Fruit fly (Drosophila melanogaster) S2 (cell line): Measurements from ENCODE around the gene CG13054.

Experiments
- CG8478 ChIP-seq: fragments of >200 bp; optimal IDR thresholded peaks from 2 replicates; lab custom pipeline; 2018
- CTCF ChIP-seq, 2 experiments: fragments of >200 bp; optimal IDR thresholded peaks; 2 replicates each; lab custom pipeline; 2018

CG13054 gene

DNA sequence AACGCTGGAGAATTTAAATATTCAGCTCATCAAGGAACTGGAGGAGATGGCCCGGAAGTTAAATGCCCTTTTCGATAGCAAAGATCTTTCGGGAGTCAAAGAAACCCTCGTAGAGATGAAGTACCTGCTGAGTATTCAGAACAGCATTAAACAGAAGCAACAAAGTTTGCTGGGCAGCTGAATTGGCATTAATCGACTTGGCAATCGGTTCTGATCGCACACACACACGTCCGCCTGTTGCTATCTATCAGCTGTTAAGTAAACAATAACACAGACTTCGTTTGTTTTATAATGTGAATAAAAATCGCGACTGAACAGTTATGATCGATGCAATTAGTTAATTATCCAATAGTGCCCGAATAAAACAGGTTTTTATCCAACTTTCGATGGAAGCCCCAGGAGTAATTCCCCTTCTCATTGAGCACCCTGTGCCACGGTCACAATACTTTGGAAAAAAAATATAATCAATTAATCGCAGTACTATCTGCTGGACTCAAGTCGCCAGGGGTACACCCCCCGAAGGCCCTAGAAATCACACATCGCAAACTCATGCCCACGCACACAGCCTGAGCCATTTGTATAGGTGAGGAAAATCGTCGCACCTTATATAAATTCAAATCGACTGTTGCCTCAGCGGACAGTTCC is 23.0 kb downstream of the CG13054 start:
- TF ChIP-seq CTCF (optimal IDR thresholded peaks at IDR 0.05; lab: Kevin White, UChicago) = no peak
- TF ChIP-seq CG8478 (lab: Kevin White, UChicago) = no peak

DNA sequence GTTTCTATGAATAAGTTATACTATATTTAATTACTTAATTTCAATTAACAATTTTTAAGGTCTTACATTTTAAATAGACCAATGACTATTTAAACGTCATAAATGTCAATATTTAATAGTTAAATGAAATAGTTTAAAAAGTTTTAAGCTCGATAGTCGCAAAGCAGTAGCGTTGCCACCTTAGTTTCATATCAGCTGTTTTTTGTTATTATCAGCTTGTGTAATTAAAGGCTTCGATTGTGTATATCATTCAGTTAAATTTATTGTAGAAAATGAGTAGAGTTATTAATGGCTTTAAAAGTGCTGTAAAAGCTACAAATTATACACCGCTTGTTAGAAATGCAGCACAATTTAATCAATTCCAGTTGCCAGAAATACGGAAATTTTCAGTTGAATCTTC is 24.1 kb downstream of the CG13054 start, which contains the start of gene Hsc20:
TSS of gene Hsc20 (plus strand) at position 204 of the 400 bp plus-strand sequence.
- TF ChIP-seq CTCF (optimal IDR thresholded peaks at IDR 0.05; lab: Kevin White, UChicago) (no peak), CG8478 (lab: Kevin White, UChicago) (no peak)

DNA sequence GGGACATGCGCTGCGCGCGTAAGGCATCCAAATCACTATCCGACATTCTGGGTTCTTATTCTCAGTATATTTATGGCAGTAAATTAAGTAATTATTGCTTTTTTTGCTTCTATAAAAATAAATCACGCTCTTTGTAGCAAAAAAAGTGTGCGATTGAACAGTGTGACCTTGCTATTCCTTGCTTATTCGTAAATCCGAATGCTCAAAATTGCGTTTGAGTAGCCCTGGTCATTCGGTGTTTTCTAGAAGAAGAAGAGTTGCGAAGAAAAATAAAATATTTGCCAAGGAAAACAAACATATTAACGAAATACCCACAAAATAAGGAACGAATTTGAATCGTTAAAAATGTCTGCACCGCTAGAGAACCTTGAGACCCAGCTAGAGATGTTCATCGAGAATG is 25.1 kb downstream of the CG13054 start, which contains the start of the genes PDCD-5 and MED10:
TSS of gene PDCD-5 (minus strand) at position 182 of the 400 bp plus-strand sequence.
TSS of gene MED10 (plus strand) at position 228 of the 400 bp plus-strand sequence.
- peak in 1 of 2 experiments; percentile 40 for TF ChIP-seq CTCF (optimal IDR thresholded peaks at IDR 0.05; lab: Kevin White, UChicago)
- no peak for TF ChIP-seq CG8478 (lab: Kevin White, UChicago)

DNA sequence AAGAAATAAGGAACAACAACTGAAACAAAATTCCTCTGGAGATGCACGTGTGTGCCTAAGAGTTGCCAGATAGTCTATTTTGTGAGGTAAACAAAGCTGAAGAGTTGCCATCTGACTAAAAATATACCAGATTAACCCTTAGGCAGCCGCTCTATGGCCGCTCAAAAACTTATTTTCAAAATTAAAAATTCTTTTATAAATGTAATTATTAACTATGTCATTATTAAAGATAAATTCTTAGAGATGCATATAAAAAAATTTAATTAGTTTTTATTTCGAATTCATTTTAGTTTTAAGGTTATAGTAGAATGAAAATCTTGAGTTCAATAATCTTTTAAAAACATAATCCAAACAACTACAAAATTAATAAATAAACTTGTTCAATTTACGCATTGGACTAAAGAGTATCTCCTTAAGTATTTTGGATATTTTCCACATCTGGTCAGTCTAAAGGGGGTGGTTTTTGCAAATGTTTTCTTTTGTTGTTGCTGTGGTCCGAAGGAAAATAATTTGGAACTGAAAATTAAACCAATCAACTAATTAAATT is 28.3 kb downstream of the CG13054 start, which contains the start of gene Tmx3:
TSS of gene Tmx3 (plus strand) at position 442 of the 547 bp plus-strand sequence.
- TF ChIP-seq CG8478 (lab: Kevin White, UChicago) (no peak), CTCF (optimal IDR thresholded peaks at IDR 0.05; lab: Kevin White, UChicago) (no peak)

DNA sequence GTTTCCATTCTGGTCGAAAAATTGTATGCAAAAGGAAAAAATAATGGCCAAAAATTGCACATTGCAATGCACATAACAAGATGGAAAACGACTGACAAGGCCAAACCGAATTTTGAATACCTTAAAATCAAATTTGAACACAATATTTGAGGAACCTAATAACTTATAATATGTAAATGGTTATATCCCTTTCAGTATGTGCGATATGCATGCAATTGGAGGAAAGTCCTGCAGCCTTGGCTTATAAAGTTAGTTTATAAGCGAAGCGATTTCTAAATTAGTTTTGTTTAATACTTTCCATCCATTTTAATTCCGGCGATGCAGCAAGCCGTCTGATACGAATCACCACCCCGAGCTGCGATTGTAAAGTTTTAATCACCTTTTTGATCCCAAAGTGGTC is 31.8 kb downstream of the CG13054 start:
- TF ChIP-seq CTCF (optimal IDR thresholded peaks at IDR 0.05; lab: Kevin White, UChicago) = no peak
- no peak for TF ChIP-seq CG8478 (lab: Kevin White, UChicago)

DNA sequence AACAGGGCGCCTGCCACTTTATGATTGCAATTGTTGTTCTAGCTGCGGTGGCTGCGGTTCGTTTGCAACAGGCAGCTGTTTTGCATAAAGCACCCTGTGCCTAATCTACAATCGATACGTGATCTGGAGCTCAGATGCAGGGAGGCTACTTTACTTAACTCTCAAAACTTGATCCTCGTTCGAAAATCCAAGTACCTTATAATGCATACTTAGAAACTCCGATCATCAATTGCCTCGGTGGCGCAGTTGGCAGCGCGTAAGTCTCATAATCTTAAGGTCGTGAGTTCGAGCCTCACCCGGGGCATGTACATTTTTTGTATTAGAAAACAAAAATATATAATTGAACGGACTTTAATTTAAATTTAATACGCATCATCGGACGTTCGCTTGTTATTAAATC is 35.2 kb downstream of the CG13054 start:
- TF ChIP-seq CTCF (optimal IDR thresholded peaks at IDR 0.05; lab: Kevin White, UChicago) (no peak), CG8478 (lab: Kevin White, UChicago) (no peak)

DNA sequence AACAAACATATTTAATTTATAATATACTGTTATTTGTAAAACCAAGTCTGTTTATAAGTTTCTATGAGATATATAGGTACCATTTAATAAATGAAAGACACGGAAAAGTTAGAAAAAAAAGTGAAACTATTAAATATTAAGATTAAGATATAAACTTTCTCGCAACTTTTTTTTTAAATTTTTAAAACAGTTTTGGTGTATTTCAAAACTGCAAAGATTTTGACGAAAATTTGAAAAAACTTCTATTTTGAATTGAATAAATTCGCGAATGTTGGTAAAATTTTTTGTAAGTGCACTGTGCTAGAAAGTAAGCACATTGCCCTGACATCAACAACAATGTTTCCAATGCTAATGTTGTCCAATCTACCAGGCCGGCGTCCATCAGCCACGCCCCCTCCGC is 35.7 kb downstream of the CG13054 start:
- TF ChIP-seq CG8478 (lab: Kevin White, UChicago) (no peak), CTCF (optimal IDR thresholded peaks at IDR 0.05; lab: Kevin White, UChicago) (no peak)

DNA sequence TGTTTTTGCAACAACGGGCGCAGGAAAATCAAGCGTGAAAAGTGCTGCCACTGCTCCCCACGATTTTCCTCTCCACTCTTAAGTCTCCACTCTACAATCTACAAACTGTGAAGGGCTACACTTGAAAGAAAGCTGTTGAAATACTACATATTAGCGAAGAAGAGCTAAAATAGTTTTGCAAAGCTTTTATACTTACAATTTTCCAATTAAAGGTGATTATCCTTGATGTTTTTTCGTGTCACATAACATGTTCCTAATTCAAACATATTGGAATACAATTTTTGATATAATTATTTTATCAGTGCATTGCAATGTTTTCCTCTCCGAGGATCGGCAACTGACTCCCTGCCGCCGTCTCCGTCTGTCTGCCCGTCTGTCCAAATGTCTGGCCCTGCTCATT is 39.1 kb downstream of the CG13054 start:
- no peak for TF ChIP-seq CTCF (optimal IDR thresholded peaks at IDR 0.05; lab: Kevin White, UChicago)
- TF ChIP-seq CG8478 (lab: Kevin White, UChicago) = no peak

DNA sequence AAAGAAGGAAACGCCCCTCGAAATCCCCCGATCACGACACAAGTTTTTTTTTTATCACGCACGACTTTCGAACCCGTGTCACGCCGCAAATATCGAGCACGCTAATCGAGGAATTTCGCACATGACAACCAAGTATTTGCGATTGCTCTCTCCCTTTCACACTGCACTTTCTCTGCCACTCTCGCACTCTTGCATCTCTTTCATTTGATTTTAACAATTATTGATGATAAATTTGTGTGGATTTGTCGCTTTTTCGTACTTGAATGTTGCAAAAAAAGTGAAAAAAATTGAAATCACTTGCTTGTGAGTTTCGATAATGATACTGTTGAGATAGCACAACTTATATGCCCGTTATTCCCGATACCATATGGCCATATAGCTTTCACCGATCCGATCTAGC is 39.8 kb downstream of the CG13054 start, which contains the start of gene CG13073:
TSS of gene CG13073 (minus strand) at position 101 of the 400 bp plus-strand sequence.
- no peak for TF ChIP-seq CTCF (optimal IDR thresholded peaks at IDR 0.05; lab: Kevin White, UChicago)
- TF ChIP-seq CG8478 (lab: Kevin White, UChicago) = no peak

DNA sequence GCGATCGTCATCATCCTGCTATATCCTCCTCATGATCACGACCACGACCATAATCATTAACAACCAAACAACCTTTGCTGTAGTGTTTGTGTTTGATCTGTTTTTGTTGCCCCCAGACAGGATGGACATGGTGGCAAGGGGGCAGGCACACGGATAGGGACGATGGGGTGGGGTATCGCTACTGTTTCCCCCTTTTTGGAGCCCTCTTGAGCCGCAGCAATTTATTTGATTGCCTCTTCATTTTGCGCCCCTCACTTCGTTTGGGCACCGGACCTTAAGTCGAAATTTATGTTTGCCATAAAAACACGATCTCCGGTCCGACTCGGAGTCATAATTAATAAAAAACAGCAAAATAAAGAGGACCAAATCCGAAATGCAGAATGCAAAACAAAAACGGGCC is 41.2 kb downstream of the CG13054 start:
- TF ChIP-seq CTCF (optimal IDR thresholded peaks at IDR 0.05; lab: Kevin White, UChicago) (no peak), CG8478 (lab: Kevin White, UChicago) (no peak)

DNA sequence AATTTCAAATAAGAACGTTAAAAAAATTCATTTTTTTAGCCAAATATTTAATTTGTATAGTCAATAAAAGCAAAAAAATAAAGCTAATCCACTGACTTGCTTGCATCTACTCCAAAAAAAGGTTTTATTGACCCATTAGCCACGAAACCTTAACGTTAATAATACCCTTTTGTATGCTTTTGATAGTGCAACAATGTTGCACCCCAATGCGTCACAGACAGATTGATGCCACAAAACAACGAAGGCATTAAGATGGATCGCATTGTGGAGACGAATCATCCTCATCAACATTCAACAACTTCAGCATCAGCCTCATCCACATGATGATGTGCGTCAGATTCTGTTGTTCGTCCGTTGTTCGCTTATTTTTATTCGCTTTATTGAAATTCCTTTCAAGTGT is 41.6 kb downstream of the CG13054 start:
- TF ChIP-seq CG8478 (lab: Kevin White, UChicago) (no peak), CTCF (optimal IDR thresholded peaks at IDR 0.05; lab: Kevin White, UChicago) (no peak)

DNA sequence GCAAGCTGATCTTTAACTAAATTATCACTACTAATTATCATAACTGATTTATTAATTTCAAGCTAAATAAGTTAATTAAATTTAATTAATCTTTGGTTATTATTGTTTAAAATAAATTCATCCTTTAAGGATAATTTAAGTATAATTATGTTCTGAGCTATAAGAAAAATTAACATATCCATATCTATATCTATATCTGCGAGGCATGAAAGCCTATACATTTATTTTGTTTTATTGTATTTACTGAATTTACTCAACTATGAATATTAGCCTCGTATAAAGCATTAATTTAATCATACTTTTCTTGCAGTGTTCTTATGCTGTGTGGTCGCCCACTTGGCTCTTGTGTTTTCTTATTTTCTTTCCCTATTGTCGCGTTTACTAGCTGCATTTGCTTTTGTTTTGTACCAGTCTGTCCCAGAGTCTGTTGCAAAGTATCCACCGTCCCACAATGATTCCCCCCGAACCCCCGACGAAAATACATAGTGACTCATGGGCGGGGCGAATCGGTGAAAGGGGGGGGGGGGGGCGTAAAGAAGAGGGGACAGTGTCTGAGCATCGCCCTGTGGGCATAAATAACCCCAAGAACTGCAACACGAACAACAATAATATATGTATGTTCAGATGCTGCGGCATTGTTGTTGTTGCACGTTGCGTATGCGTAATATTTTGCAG is 42.3 kb downstream of the CG13054 start:
- TF ChIP-seq CG8478 (lab: Kevin White, UChicago) = no peak
- TF ChIP-seq CTCF (optimal IDR thresholded peaks at IDR 0.05; lab: Kevin White, UChicago) = no peak

DNA sequence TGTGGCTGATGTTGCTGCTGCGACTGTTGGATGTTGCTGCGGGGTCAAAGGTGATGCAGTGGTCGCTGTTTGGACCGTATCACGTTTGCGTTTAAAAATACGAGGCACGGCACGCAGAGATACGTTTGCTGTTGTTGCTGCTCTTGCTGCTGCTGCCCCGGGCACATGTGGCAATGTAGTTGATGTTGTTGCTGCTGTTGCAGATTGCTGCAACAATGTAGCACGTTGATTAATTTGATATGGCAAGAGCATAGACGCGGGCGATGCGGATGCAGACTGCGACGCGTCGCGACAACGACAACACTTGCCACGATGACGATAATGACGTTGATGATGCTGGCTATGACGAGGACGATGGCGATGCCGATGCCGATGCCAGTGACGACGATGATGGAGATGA is 43.8 kb downstream of the CG13054 start:
- no peak for TF ChIP-seq CG8478 (lab: Kevin White, UChicago)
- TF ChIP-seq CTCF (optimal IDR thresholded peaks at IDR 0.05; lab: Kevin White, UChicago) = no peak

DNA sequence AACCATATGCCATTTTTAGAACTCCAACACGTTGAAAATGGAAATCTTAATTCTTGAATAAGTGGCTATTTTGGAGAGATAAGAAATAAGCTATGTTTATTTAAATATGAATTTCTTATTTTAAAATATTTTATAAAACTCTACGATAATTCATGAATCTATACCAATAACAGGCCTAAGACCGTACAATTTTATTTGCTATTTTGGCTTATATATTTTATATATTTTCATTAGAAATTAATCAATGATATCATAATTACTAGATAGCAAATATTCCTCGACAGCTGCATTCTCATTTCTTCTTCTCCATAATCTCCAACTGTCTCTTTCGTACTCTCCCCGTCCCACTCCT is 45.1 kb downstream of the CG13054 start:
- TF ChIP-seq CTCF (optimal IDR thresholded peaks at IDR 0.05; lab: Kevin White, UChicago) = no peak
- TF ChIP-seq CG8478 (lab: Kevin White, UChicago) = no peak
